Worm (Caenorhabditis elegans): ENCODE data around the gene R12B2.7.

- no peak for TF ChIP-seq Y75B8A.6 (GFP tag; IDR thresholded peaks at IDR 0.05)
- TF ChIP-seq ceh-44 (GFP tag; IDR thresholded peaks at IDR 0.05) = no peak
- TF ChIP-seq nhr-237 (tag; optimal IDR thresholded peaks at IDR 0.05) = no peak
- TF ChIP-seq saeg-2 (GFP tag; IDR thresholded peaks at IDR 0.05) = no peak
- no peak for TF ChIP-seq unc-130 (GFP tag; optimal IDR thresholded peaks at IDR 0.05)
- no peak for TF ChIP-seq fos-1 (tag; optimal IDR thresholded peaks at IDR 0.05)
- no peak for TF ChIP-seq nhr-28 (tag; optimal IDR thresholded peaks at IDR 0.05)
- TF ChIP-seq unc-62 (GFP tag; optimal IDR thresholded peaks at IDR 0.05 in 1 of 2) = peak in 1 of 2 experiments; percentile 94
- no peak for TF ChIP-seq unc-62 (tag; optimal IDR thresholded peaks at IDR 0.05)
- no peak for TF ChIP-seq mdl-1 (tag; optimal IDR thresholded peaks at IDR 0.05)
- no peak for TF ChIP-seq nhr-25 (tag; optimal IDR thresholded peaks at IDR 0.05; ENCODE audit: borderline replicate concordance, insufficient read depth)
These were observed 12.1 kb downstream of the R12B2.7 start for ce11 chrIII:5826895-5827437.

All from whole organism, L4 larva.